Worm (Caenorhabditis elegans): ENCODE data around the gene C18B2.2.

C18B2.2 gene

ce11 chrX:3623162-3623561, at the start of gene C18B2.2:
Gene C18B2.2, plus strand, starts transcription at chrX:3623462.
- TF ChIP-seq ztf-18 (tag; optimal IDR thresholded peaks at IDR 0.05), result no peak
- TF ChIP-seq sdz-38 (tag; optimal IDR thresholded peaks at IDR 0.05), result no peak
- TF ChIP-seq Y79H2A.3 (GFP tag; conservative IDR thresholded peaks at IDR 0.05), result no peak
- no peak for TF ChIP-seq tbp1 (GFP tag; optimal IDR thresholded peaks at IDR 0.05)
- no peak for TF ChIP-seq athp-1 (tag; optimal IDR thresholded peaks at IDR 0.05)
- no peak for TF ChIP-seq mcd-1 (GFP tag; IDR thresholded peaks at IDR 0.05)
- TF ChIP-seq F10E7.11 (tag; optimal IDR thresholded peaks at IDR 0.05), result no peak
- TF ChIP-seq ama-1 (optimal IDR thresholded peaks at IDR 0.05), result no peak
- TF ChIP-seq ama-1 (GFP tag; optimal IDR thresholded peaks at IDR 0.05), result no peak
- no peak for TF ChIP-seq hlh-12 (tag; optimal IDR thresholded peaks at IDR 0.05)
- TF ChIP-seq B0261.1 (tag; optimal IDR thresholded peaks at IDR 0.05), result no peak
- TF ChIP-seq aptf-3 (GFP tag; IDR thresholded peaks at IDR 0.05), result no peak
- no peak for TF ChIP-seq xnd-1 (tag; optimal IDR thresholded peaks at IDR 0.05)
- TF ChIP-seq nfya-2 (GFP tag; IDR thresholded peaks at IDR 0.05), result no peak

- TF ChIP-seq hmg-1.2 (GFP tag; IDR thresholded peaks at IDR 0.05) (no peak), efl-1 (GFP tag; optimal IDR thresholded peaks at IDR 0.05) (no peak), athp-1 (tag; optimal IDR thresholded peaks at IDR 0.05) (no peak), sptf-2 (GFP tag; optimal IDR thresholded peaks at IDR 0.05) (no peak), F52B5.7 (tag; optimal IDR thresholded peaks at IDR 0.05) (no peak), T26A5.8 (tag; optimal IDR thresholded peaks at IDR 0.05) (no peak), ZK185.1 (tag; optimal IDR thresholded peaks at IDR 0.05; ENCODE audit: poor library complexity, severe bottlenecking) (no peak)
Observed at ce11 chrX:3573482-3573881, 49.8 kb upstream of the C18B2.2 start, which contains the start of gene T27A10.5. Gene T27A10.5, minus strand, starts transcription at chrX:3573582.

- TF ChIP-seq egl-44 (GFP tag; IDR thresholded peaks at IDR 0.05) (no peak), let-607 (tag; optimal IDR thresholded peaks at IDR 0.05) (peak in 1 of 2 experiments; percentile 11), nhr-80 (tag; optimal IDR thresholded peaks at IDR 0.05) (peak; percentile 93), hmg-1.2 (GFP tag; IDR thresholded peaks at IDR 0.05) (0 out of 2 replicates have a peak, but pooled peaks have one; percentile 18)
Observed at ce11 chrX:3576239-3576638, 47.0 kb upstream of the C18B2.2 start, which contains the start of gene ckc-1. Gene ckc-1, plus strand, starts transcription at chrX:3576606.

- TF ChIP-seq T26A5.8 (tag; optimal IDR thresholded peaks at IDR 0.05) (no peak), snpc-3.4 (tag; optimal IDR thresholded peaks at IDR 0.05) (no peak), F33H1.4 (GFP tag; IDR thresholded peaks at IDR 0.05) (no peak), ceh-27 (GFP tag; optimal IDR thresholded peaks at IDR 0.05) (no peak), cebp-1 (GFP tag; IDR thresholded peaks at IDR 0.05) (no peak), cebp-1 (tag; optimal IDR thresholded peaks at IDR 0.05) (no peak), attf-5 (GFP tag; optimal IDR thresholded peaks at IDR 0.05) (no peak), lir-1 (GFP tag; conservative IDR thresholded peaks at IDR 0.05) (no peak), hsf-1 (GFP tag; IDR thresholded peaks at IDR 0.05) (no peak), dpff-1 (tag; optimal IDR thresholded peaks at IDR 0.05) (no peak), lin-40 (tag; optimal IDR thresholded peaks at IDR 0.05) (no peak), K12H6.12 (tag; optimal IDR thresholded peaks at IDR 0.05) (no peak), Y53F4B.3 (GFP tag; IDR thresholded peaks at IDR 0.05) (no peak), let-607 (tag; optimal IDR thresholded peaks at IDR 0.05) (no peak), Y95B8A.8 (GFP tag; IDR thresholded peaks at IDR 0.05) (no peak), akir-1 (GFP tag; optimal IDR thresholded peaks at IDR 0.05) (no peak), B0336.3 (GFP tag; IDR thresholded peaks at IDR 0.05) (no peak), rec-8 (tag; optimal IDR thresholded peaks at IDR 0.05) (no peak), ama-1 (optimal IDR thresholded peaks at IDR 0.05) (no peak), ama-1 (GFP tag; optimal IDR thresholded peaks at IDR 0.05) (no peak), mxl-1 (tag; optimal IDR thresholded peaks at IDR 0.05) (no peak)
Observed at ce11 chrX:3581813-3582212, 41.4 kb upstream of the C18B2.2 start.

Data from whole organism, young adult.